Worm (Caenorhabditis elegans) whole organism, mixed stage, embryonic: ENCODE measurements around the gene srw-39.

Experiments used
- M03D4.4 ChIP-seq: sonication (generic microtip); optimal IDR thresholded peaks from 2 replicates; lab custom pipeline; 2017; ENCODE audit warnings: mild to moderate bottlenecking, missing genetic modification characterization, missing compliant biosample characterization
- bed-3 ChIP-seq: fragments of 200-800 bp; sonication (Bioruptor generic); optimal IDR thresholded peaks from 3 replicates; lab custom pipeline; 2018; ENCODE audit warnings: mild to moderate bottlenecking, missing genetic modification characterization, moderate library complexity, missing compliant biosample characterization
- blmp-1 ChIP-seq: fragments of 150-350 bp; optimal IDR thresholded peaks from 2 replicates; lab custom pipeline; 2014; ENCODE audit warnings: missing biosample characterization, missing genetic modification characterization
- ceh-39 ChIP-seq: fragments of 150-350 bp; optimal IDR thresholded peaks from 2 replicates; lab custom pipeline; 2014; ENCODE audit warnings: missing biosample characterization, missing genetic modification characterization
- ceh-43 ChIP-seq: fragments of 200-800 bp; sonication (Bioruptor generic); optimal IDR thresholded peaks from 2 replicates; lab custom pipeline; 2018; ENCODE audit warnings: mild to moderate bottlenecking, missing genetic modification characterization, moderate library complexity, missing compliant biosample characterization
- ceh-83 ChIP-seq: fragments of 200-800 bp; sonication (Bioruptor generic); optimal IDR thresholded peaks from 2 replicates; lab custom pipeline; 2018; ENCODE audit warnings: mild to moderate bottlenecking, missing genetic modification characterization, missing compliant biosample characterization
- ces-1 ChIP-seq: fragments of 150-350 bp; optimal IDR thresholded peaks from 2 replicates; lab custom pipeline; 2014; ENCODE audit warnings: missing biosample characterization, missing genetic modification reagents, missing genetic modification characterization
- cnd-1 ChIP-seq: fragments of 200-800 bp; sonication (Bioruptor generic); optimal IDR thresholded peaks from 2 replicates; lab custom pipeline; 2018; ENCODE audit warnings: mild to moderate bottlenecking, missing genetic modification characterization, missing compliant biosample characterization
- drap-1 ChIP-seq: fragments of 200-800 bp; sonication (Bioruptor generic); optimal IDR thresholded peaks from 3 replicates; lab custom pipeline; 2018; ENCODE audit warnings: mild to moderate bottlenecking, missing genetic modification characterization, missing compliant biosample characterization
- elt-3 ChIP-seq: fragments of 150-350 bp; optimal IDR thresholded peaks from 2 replicates; lab custom pipeline; 2014; ENCODE audit warnings: missing biosample characterization, missing genetic modification characterization
- flh-1 ChIP-seq: fragments of 200-800 bp; sonication (Bioruptor generic); optimal IDR thresholded peaks from 2 replicates; lab custom pipeline; 2018; ENCODE audit warnings: mild to moderate bottlenecking, missing genetic modification characterization, moderate library complexity, missing compliant biosample characterization
- ham-2 ChIP-seq: fragments of 200-800 bp; sonication (Bioruptor generic); optimal IDR thresholded peaks from 2 replicates; lab custom pipeline; 2018; ENCODE audit warnings: mild to moderate bottlenecking, missing genetic modification characterization, missing compliant biosample characterization
- hlh-1 ChIP-seq: fragments of 150-350 bp; optimal IDR thresholded peaks from 2 replicates; lab custom pipeline; 2014; ENCODE audit warnings: missing biosample characterization, missing genetic modification reagents, missing genetic modification characterization
- lin-13 ChIP-seq: fragments of 150-350 bp; optimal IDR thresholded peaks from 2 replicates; lab custom pipeline; 2014; ENCODE audit warnings: missing biosample characterization, missing genetic modification characterization
- lin-32 ChIP-seq: fragments of 200-800 bp; sonication (Bioruptor generic); optimal IDR thresholded peaks from 2 replicates; lab custom pipeline; 2018; ENCODE audit warnings: mild to moderate bottlenecking, missing genetic modification characterization, missing compliant biosample characterization
- lsy-2 ChIP-seq: fragments of 150-350 bp; optimal IDR thresholded peaks from 2 replicates; lab custom pipeline; 2014; ENCODE audit warnings: missing biosample characterization, missing genetic modification characterization
- mab-5 ChIP-seq: fragments of 150-350 bp; optimal IDR thresholded peaks from 2 replicates; lab custom pipeline; 2014; ENCODE audit warnings: missing biosample characterization, missing genetic modification characterization
- mep-1 ChIP-seq: fragments of 150-350 bp; optimal IDR thresholded peaks from 2 replicates; lab custom pipeline; 2017; ENCODE audit warnings: missing biosample characterization, missing genetic modification reagents, missing genetic modification characterization, inconsistent platforms
- mls-2 ChIP-seq: sonication (generic microtip); optimal IDR thresholded peaks from 2 replicates; lab custom pipeline; 2016; ENCODE audit warnings: mild to moderate bottlenecking, missing genetic modification characterization, moderate library complexity, missing compliant biosample characterization
- nhr-12 ChIP-seq: fragments of 150-350 bp; optimal IDR thresholded peaks from 2 replicates; lab custom pipeline; 2014; ENCODE audit warnings: missing biosample characterization, missing genetic modification characterization
- nhr-237 ChIP-seq: fragments of 150-350 bp; optimal IDR thresholded peaks from 2 replicates; lab custom pipeline; 2014; ENCODE audit warnings: missing biosample characterization, missing genetic modification characterization
- nhr-28 ChIP-seq: fragments of 150-350 bp; optimal IDR thresholded peaks from 2 replicates; lab custom pipeline; 2014; ENCODE audit warnings: missing biosample characterization, missing genetic modification characterization
- nhr-76 ChIP-seq: sonication (generic microtip); optimal IDR thresholded peaks from 2 replicates; lab custom pipeline; 2017; ENCODE audit warnings: missing biosample characterization, missing genetic modification characterization
- pha-4 ChIP-seq: fragments of 150-350 bp; optimal IDR thresholded peaks from 2 replicates; lab custom pipeline; 2018; ENCODE audit warnings: missing biosample characterization, missing genetic modification reagents, missing genetic modification characterization
- sem-2 ChIP-seq: fragments of 200-800 bp; sonication (Bioruptor generic); optimal IDR thresholded peaks from 2 replicates; lab custom pipeline; 2018; ENCODE audit warnings: mild to moderate bottlenecking, missing genetic modification characterization, missing compliant biosample characterization
- snpc-4 ChIP-seq: fragments of 150-350 bp; optimal IDR thresholded peaks from 2 replicates; lab custom pipeline; 2014; ENCODE audit warnings: missing biosample characterization, missing genetic modification characterization
- sptf-1 ChIP-seq: sonication (generic microtip); optimal IDR thresholded peaks from 2 replicates; lab custom pipeline; 2017; ENCODE audit warnings: mild to moderate bottlenecking, missing genetic modification characterization, moderate library complexity, missing compliant biosample characterization
- tbx-8 ChIP-seq: fragments of 200-800 bp; sonication (Bioruptor generic); optimal IDR thresholded peaks from 2 replicates; lab custom pipeline; 2018; ENCODE audit warnings: mild to moderate bottlenecking, missing genetic modification characterization, moderate library complexity, missing compliant biosample characterization
- unc-120 ChIP-seq: sonication (generic microtip); optimal IDR thresholded peaks from 2 replicates; lab custom pipeline; 2017; ENCODE audit warnings: missing genetic modification characterization, missing compliant biosample characterization; ENCODE audit not compliant: poor library complexity, severe bottlenecking
- unc-39 ChIP-seq: fragments of 150-350 bp; optimal IDR thresholded peaks from 2 replicates; lab custom pipeline; 2014; ENCODE audit warnings: missing biosample characterization, missing genetic modification characterization
- zip-8 ChIP-seq: fragments of 150-350 bp; optimal IDR thresholded peaks from 2 replicates; lab custom pipeline; 2014; ENCODE audit warnings: missing biosample characterization, missing genetic modification characterization
- ztf-11 ChIP-seq: fragments of 150-350 bp; optimal IDR thresholded peaks from 2 replicates; lab custom pipeline; 2014; ENCODE audit warnings: missing biosample characterization, missing genetic modification characterization

Gene srw-39

ce11 chrV:20186579-20186978, 14.7 kb upstream of the srw-39 start, which contains the start of gene srz-16:
srz-16 (minus strand) TSS chrV:20186679.
- TF ChIP-seq bed-3 (GFP tag; lab: Kevin White, UChicago) (no peak), mab-5 (tag; lab: Kevin White, UChicago) (no peak), hlh-1 (tag; lab: Kevin White, UChicago) (no peak), tbx-8 (GFP tag; lab: Kevin White, UChicago) (no peak), nhr-237 (tag; lab: Kevin White, UChicago) (no peak), cnd-1 (tag; lab: Kevin White, UChicago) (no peak), blmp-1 (tag; lab: Kevin White, UChicago) (no peak), sptf-1 (tag; lab: Kevin White, UChicago) (no peak), ceh-43 (GFP tag; lab: Kevin White, UChicago) (no peak), snpc-4 (tag; lab: Kevin White, UChicago) (no peak), nhr-12 (tag; lab: Kevin White, UChicago) (no peak), nhr-28 (no peak), sem-2 (GFP tag; lab: Kevin White, UChicago) (no peak), ham-2 (GFP tag; lab: Kevin White, UChicago) (no peak), ceh-83 (GFP tag; lab: Kevin White, UChicago) (no peak), unc-120 (no peak), flh-1 (GFP tag; lab: Kevin White, UChicago) (no peak), mls-2 (tag; lab: Kevin White, UChicago) (no peak), unc-39 (tag; lab: Kevin White, UChicago) (no peak)
- TF ChIP-seq, all 35 proteins: peak for 0

ce11 chrV:20182311-20182710, 10.5 kb upstream of the srw-39 start:
- TF ChIP-seq tbx-8 (GFP tag; lab: Kevin White, UChicago) (no peak), zip-8 (tag; lab: Kevin White, UChicago) (peak; percentile 98)

- TF ChIP-seq tbx-8 (GFP tag; lab: Kevin White, UChicago) = no peak
- no peak for TF ChIP-seq ces-1 (GFP tag; lab: Kevin White, UChicago)
- TF ChIP-seq M03D4.4 (tag; lab: Kevin White, UChicago) = no peak
- no peak for TF ChIP-seq snpc-4 (tag; lab: Kevin White, UChicago)
- TF ChIP-seq sptf-1 (tag; lab: Kevin White, UChicago) = no peak
- no peak for TF ChIP-seq ceh-39 (tag; lab: Kevin White, UChicago)
- TF ChIP-seq lin-32 (GFP tag; lab: Kevin White, UChicago) = no peak
- no peak for TF ChIP-seq ztf-11 (tag; lab: Kevin White, UChicago)
- no peak for TF ChIP-seq ceh-43 (GFP tag; lab: Kevin White, UChicago)
- TF ChIP-seq nhr-237 (tag; lab: Kevin White, UChicago) = no peak
- TF ChIP-seq pha-4 = no peak
- TF ChIP-seq unc-120 = no peak
- TF ChIP-seq zip-8 (tag; lab: Kevin White, UChicago) = no peak
- no peak for TF ChIP-seq elt-3 (tag; lab: Kevin White, UChicago)
- TF ChIP-seq lin-13 = no peak
- TF ChIP-seq cnd-1 (tag; lab: Kevin White, UChicago) = no peak
- no peak for TF ChIP-seq nhr-28
- TF ChIP-seq mep-1 (tag; lab: Kevin White, UChicago) = no peak
- TF ChIP-seq mls-2 (tag; lab: Kevin White, UChicago) = no peak
- TF ChIP-seq hlh-1 (tag; lab: Kevin White, UChicago) = no peak
- TF ChIP-seq, all 35 proteins: peak for 0
Measured at ce11 chrV:20165808-20166207, 6.0 kb downstream of the srw-39 start.

- TF ChIP-seq sem-2 (GFP tag; lab: Kevin White, UChicago) (no peak), tbx-8 (GFP tag; lab: Kevin White, UChicago) (no peak), unc-120 (no peak), nhr-76 (tag; lab: Kevin White, UChicago) (no peak), lsy-2 (tag; lab: Kevin White, UChicago) (no peak), hlh-1 (tag; lab: Kevin White, UChicago) (no peak), ham-2 (GFP tag; lab: Kevin White, UChicago) (no peak), cnd-1 (tag; lab: Kevin White, UChicago) (no peak), lin-13 (no peak), blmp-1 (tag; lab: Kevin White, UChicago) (no peak), unc-39 (tag; lab: Kevin White, UChicago) (no peak), drap-1 (GFP tag; lab: Kevin White, UChicago) (no peak), ceh-39 (tag; lab: Kevin White, UChicago) (no peak)
Measured at ce11 chrV:20164059-20164892, 7.6 kb downstream of the srw-39 start, which contains the start of gene F19B2.5. F19B2.5 (minus strand) TSS chrV:20164165.
